Worm (Caenorhabditis elegans) whole organism, late embryonic: ENCODE data around the gene del-1.

Experiments
- ceh-18 ChIP-seq: sonication (generic microtip); optimal IDR thresholded peaks from 2 replicates; lab custom pipeline; 2016; ENCODE audit warnings: missing genetic modification characterization, missing compliant biosample characterization
- ceh-24 ChIP-seq: sonication (generic microtip); optimal IDR thresholded peaks from 2 replicates; lab custom pipeline; 2016; ENCODE audit warnings: mild to moderate bottlenecking, missing genetic modification characterization, missing compliant biosample characterization
- ceh-30 ChIP-seq: fragments of 150-350 bp; optimal IDR thresholded peaks from 2 replicates; lab custom pipeline; 2014; ENCODE audit warnings: missing biosample characterization, missing genetic modification characterization
- hlh-30 ChIP-seq: sonication (generic microtip); optimal IDR thresholded peaks from 2 replicates; lab custom pipeline; 2017; ENCODE audit warnings: antibody characterized with exemption, missing genetic modification characterization, missing compliant biosample characterization; ENCODE audit not compliant: insufficient read depth
- nhr-11 ChIP-seq: fragments of 150-350 bp; optimal IDR thresholded peaks from 2 replicates; lab custom pipeline; 2014; ENCODE audit warnings: missing biosample characterization, missing genetic modification characterization
- pag-3 ChIP-seq: sonication (generic microtip); optimal IDR thresholded peaks from 2 replicates; lab custom pipeline; 2016; ENCODE audit warnings: missing compliant biosample characterization, missing genetic modification characterization, borderline replicate concordance
- sox-2 ChIP-seq: fragments of 200-800 bp; sonication (Bioruptor generic); IDR thresholded peaks from 2 replicates; pipeline ENCODE4 v1.3.6; 2022; ENCODE audit warnings: missing genetic modification reagents, missing genetic modification characterization, missing compliant biosample characterization
- unc-55 ChIP-seq: sonication (generic microtip); optimal IDR thresholded peaks from 2 replicates; lab custom pipeline; 2017; ENCODE audit warnings: missing biosample characterization, missing genetic modification reagents, missing genetic modification characterization

DNA sequence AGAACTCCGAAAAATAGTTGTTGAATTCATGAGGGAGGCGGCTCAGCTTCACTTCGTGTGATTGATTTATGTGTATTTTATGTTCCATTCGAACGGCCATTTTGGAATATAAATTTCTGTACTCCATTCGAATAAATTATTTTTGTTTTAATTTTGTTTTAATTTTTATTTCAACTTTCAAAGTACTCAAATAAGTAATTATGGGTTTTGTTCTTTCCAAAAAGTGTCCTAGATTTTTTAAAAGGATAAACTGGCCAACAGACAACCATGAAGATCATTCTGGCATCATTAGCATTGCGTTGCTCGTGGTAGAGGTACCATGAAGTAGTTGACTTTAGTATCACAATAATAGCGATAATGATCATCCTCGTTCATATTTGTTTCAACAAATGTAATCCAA is 58.7 kb downstream of the del-1 start:
- no peak for TF ChIP-seq unc-55 (GFP tag; lab: Kevin White, UChicago)
- no peak for TF ChIP-seq ceh-30 (tag; lab: Kevin White, UChicago)
- TF ChIP-seq pag-3 (tag; lab: Kevin White, UChicago), result no peak
- TF ChIP-seq hlh-30, result no peak
- no peak for TF ChIP-seq ceh-18 (tag; lab: Kevin White, UChicago)
- no peak for TF ChIP-seq sox-2 (GFP tag; lab: Robert Waterston, UW)
- TF ChIP-seq ceh-24, result no peak
- TF ChIP-seq nhr-11 (tag; lab: Kevin White, UChicago), result no peak
